Fruit fly (Drosophila melanogaster) whole organism, embryonic: Measurements from ENCODE around the gene CG9240.

Experiments used
- Bgb ChIP-seq: fragments of 200-800 bp; sonication (Bioruptor generic); IDR thresholded peaks from 2 replicates; pipeline ENCODE4 v1.3.6; 2022; ENCODE audit warnings: missing biosample characterization, missing genetic modification characterization; ENCODE audit not compliant: partially characterized antibody
- C15 ChIP-seq: fragments of 200-800 bp; sonication (Bioruptor generic); IDR thresholded peaks from 3 replicates; pipeline ENCODE4 v1.3.6; 2022; ENCODE audit warnings: missing biosample characterization, missing genetic modification characterization
- CG10267 ChIP-seq: fragments of 200-800 bp; sonication (Bioruptor generic); optimal IDR thresholded peaks from 2 replicates; lab custom pipeline; 2018; ENCODE audit warnings: missing biosample characterization, mild to moderate bottlenecking, missing genetic modification characterization, moderate library complexity
- CG10431 ChIP-seq: fragments of 200-800 bp; sonication (Bioruptor generic); optimal IDR thresholded peaks from 3 replicates; lab custom pipeline; 2018; ENCODE audit warnings: missing biosample characterization, mild to moderate bottlenecking, missing genetic modification characterization
- CG12155 ChIP-seq: fragments of 200-800 bp; sonication (Bioruptor generic); optimal IDR thresholded peaks from 3 replicates; lab custom pipeline; 2016; ENCODE audit warnings: missing biosample characterization, missing genetic modification characterization
- CG13424 ChIP-seq: fragments of 200-800 bp; sonication (Bioruptor generic); optimal IDR thresholded peaks from 2 replicates; lab custom pipeline; 2019; ENCODE audit warnings: missing biosample characterization, mild to moderate bottlenecking, missing genetic modification characterization, moderate library complexity
- CG14014 ChIP-seq: fragments of 200-800 bp; sonication (Bioruptor generic); IDR thresholded peaks from 2 replicates; pipeline ENCODE4 v1.3.6; 2022; ENCODE audit warnings: missing biosample characterization, missing genetic modification characterization
- CG17385 ChIP-seq: fragments of 200-800 bp; sonication (Bioruptor generic); optimal IDR thresholded peaks from 3 replicates; lab custom pipeline; 2018; ENCODE audit warnings: missing biosample characterization, mild to moderate bottlenecking, missing genetic modification characterization
- CG17612 ChIP-seq: fragments of 200-800 bp; sonication (Bioruptor generic); IDR thresholded peaks from 2 replicates; pipeline ENCODE4 v1.3.6; 2022; ENCODE audit warnings: missing biosample characterization, missing genetic modification characterization
- CG17829 ChIP-seq: fragments of 200-800 bp; optimal IDR thresholded peaks from 2 replicates; lab custom pipeline; 2019; ENCODE audit warnings: missing biosample characterization, mild to moderate bottlenecking, missing genetic modification characterization, moderate library complexity
- CG2129 ChIP-seq: fragments of 200-800 bp; sonication (Bioruptor generic); IDR thresholded peaks from 2 replicates; pipeline ENCODE4 v1.3.6; 2022; ENCODE audit warnings: missing biosample characterization, missing genetic modification characterization; ENCODE audit not compliant: partially characterized antibody
- CG3065 ChIP-seq: fragments of 200-800 bp; sonication (Bioruptor generic); optimal IDR thresholded peaks from 2 replicates; lab custom pipeline; 2016; ENCODE audit warnings: missing biosample characterization, missing genetic modification characterization
- CG4820 ChIP-seq: fragments of 200-800 bp; sonication (Bioruptor generic); optimal IDR thresholded peaks from 3 replicates; lab custom pipeline; 2016; ENCODE audit warnings: missing biosample characterization, missing genetic modification characterization
- CG8359 ChIP-seq: fragments of 200-800 bp; sonication (Bioruptor generic); optimal IDR thresholded peaks from 2 replicates; lab custom pipeline; 2017; ENCODE audit warnings: missing biosample characterization, mild to moderate bottlenecking, missing genetic modification characterization, borderline replicate concordance
- CG9932 ChIP-seq: fragments of 200-800 bp; sonication (Bioruptor generic); IDR thresholded peaks from 2 replicates; pipeline ENCODE4 v1.3.6; 2022; ENCODE audit warnings: missing biosample characterization, missing genetic modification characterization
- CrebB ChIP-seq: fragments of 200-800 bp; sonication (Bioruptor generic); optimal IDR thresholded peaks from 3 replicates; lab custom pipeline; 2018; ENCODE audit warnings: missing biosample characterization, mild to moderate bottlenecking, missing genetic modification characterization
- D ChIP-seq, 2 experiments: fragments of 200-800 bp in 1 of 2; fragments of >200 bp in 1 of 2; sonication (Bioruptor generic) in 1 of 2; optimal IDR thresholded peaks; 2 replicates in 1 of 2; 3 replicates in 1 of 2; lab custom pipeline; 2017; ENCODE audit warnings: mild to moderate bottlenecking in 1 of 2, missing biosample characterization in 1 of 2, missing genetic modification characterization in 1 of 2, missing genetic modification reagents in 1 of 2
- Doc2 ChIP-seq: fragments of 200-800 bp; sonication (Bioruptor generic); IDR thresholded peaks from 2 replicates; pipeline ENCODE4 v1.3.6; 2022; ENCODE audit warnings: missing biosample characterization, missing genetic modification characterization
- E2f1 ChIP-seq: fragments of 200-800 bp; sonication (Bioruptor generic); IDR thresholded peaks from 2 replicates; pipeline ENCODE4 v1.3.6; 2022; ENCODE audit warnings: missing biosample characterization, missing genetic modification characterization
- HmgD ChIP-seq: fragments of 200-800 bp; sonication (Bioruptor generic); optimal IDR thresholded peaks from 3 replicates; lab custom pipeline; 2016; ENCODE audit warnings: missing biosample characterization, missing genetic modification characterization
- HmgZ ChIP-seq: fragments of 200-800 bp; sonication (Bioruptor generic); optimal IDR thresholded peaks from 2 replicates; lab custom pipeline; 2018; ENCODE audit warnings: missing biosample characterization, mild to moderate bottlenecking, missing genetic modification characterization
- Mes4 ChIP-seq: fragments of 200-800 bp; sonication (Bioruptor generic); optimal IDR thresholded peaks from 2 replicates; lab custom pipeline; 2016; ENCODE audit warnings: missing biosample characterization, missing genetic modification characterization
- Pdp1 ChIP-seq, 2 experiments: fragments of 200-800 bp; sonication (Bioruptor generic); optimal IDR thresholded peaks; 3 replicates each; lab custom pipeline; 2016; ENCODE audit warnings: missing biosample characterization in 2 of 2, missing genetic modification characterization in 2 of 2, mild to moderate bottlenecking in 1 of 2, moderate library complexity in 1 of 2
- Ptx1 ChIP-seq: fragments of 200-800 bp; sonication (Bioruptor generic); IDR thresholded peaks from 2 replicates; pipeline ENCODE4 v1.3.6; 2022; ENCODE audit warnings: missing biosample characterization, missing genetic modification characterization
- Ravus ChIP-seq: fragments of 200-800 bp; sonication (Bioruptor generic); IDR thresholded peaks from 2 replicates; pipeline ENCODE4 v1.3.6; 2022; ENCODE audit warnings: missing biosample characterization, missing genetic modification characterization
- Xrp1 ChIP-seq: fragments of 200-800 bp; sonication (Bioruptor generic); IDR thresholded peaks from 2 replicates; pipeline ENCODE4 v1.3.6; 2022; ENCODE audit warnings: missing biosample characterization, missing genetic modification characterization
- YL-1 ChIP-seq: fragments of 200-800 bp; sonication (Bioruptor generic); optimal IDR thresholded peaks from 3 replicates; lab custom pipeline; 2017; ENCODE audit warnings: missing biosample characterization, mild to moderate bottlenecking, missing genetic modification characterization
- ab ChIP-seq: fragments of 200-800 bp; sonication (Bioruptor generic); optimal IDR thresholded peaks from 2 replicates; lab custom pipeline; 2016; ENCODE audit warnings: missing biosample characterization, missing genetic modification characterization
- ase ChIP-seq: fragments of 200-800 bp; sonication (Bioruptor generic); IDR thresholded peaks from 3 replicates; pipeline ENCODE4 v1.3.6; 2022; ENCODE audit warnings: missing biosample characterization, missing genetic modification characterization
- cas ChIP-seq: fragments of 200-800 bp; sonication (Bioruptor generic); IDR thresholded peaks from 2 replicates; pipeline ENCODE4 v1.3.6; 2022; ENCODE audit warnings: missing biosample characterization, missing genetic modification characterization
- cato ChIP-seq: fragments of 200-800 bp; sonication (Bioruptor generic); optimal IDR thresholded peaks from 2 replicates; lab custom pipeline; 2016; ENCODE audit warnings: missing biosample characterization, missing genetic modification characterization, borderline replicate concordance
- cg ChIP-seq: fragments of 200-800 bp; sonication (Bioruptor generic); optimal IDR thresholded peaks from 3 replicates; lab custom pipeline; 2019; ENCODE audit warnings: missing biosample characterization, mild to moderate bottlenecking, missing genetic modification characterization, moderate library complexity
- chinmo ChIP-seq: fragments of 200-800 bp; sonication (Bioruptor generic); IDR thresholded peaks from 4 replicates; pipeline ENCODE4 v1.3.6; 2022; ENCODE audit warnings: missing biosample characterization, missing genetic modification characterization; ENCODE audit not compliant: partially characterized antibody
- crc ChIP-seq: fragments of 200-800 bp; sonication (Bioruptor generic); optimal IDR thresholded peaks from 2 replicates; lab custom pipeline; 2016; ENCODE audit warnings: missing biosample characterization, missing genetic modification characterization
- crol ChIP-seq: fragments of 200-800 bp; sonication (Bioruptor generic); IDR thresholded peaks from 2 replicates; pipeline ENCODE4 v1.3.6; 2022; ENCODE audit warnings: missing biosample characterization, missing genetic modification characterization
- dan ChIP-seq: fragments of 200-800 bp; sonication (Bioruptor generic); IDR thresholded peaks from 2 replicates; pipeline ENCODE4 v1.3.6; 2022; ENCODE audit warnings: missing biosample characterization, missing genetic modification characterization
- dati ChIP-seq: fragments of 200-800 bp; sonication (Bioruptor generic); IDR thresholded peaks from 2 replicates; pipeline ENCODE4 v1.3.6; 2022; ENCODE audit warnings: missing biosample characterization, missing genetic modification characterization
- en ChIP-seq: fragments of 200-800 bp; sonication (Bioruptor generic); optimal IDR thresholded peaks from 2 replicates; lab custom pipeline; 2016; ENCODE audit warnings: missing biosample characterization, missing genetic modification characterization
- hth ChIP-seq: fragments of >200 bp; optimal IDR thresholded peaks from 2 replicates; lab custom pipeline; 2017; ENCODE audit warnings: inconsistent platforms
- kah ChIP-seq: fragments of 200-800 bp; sonication (Bioruptor generic); optimal IDR thresholded peaks from 2 replicates; lab custom pipeline; 2018; ENCODE audit warnings: missing biosample characterization, mild to moderate bottlenecking, missing genetic modification characterization
- lov ChIP-seq, 2 experiments: fragments of 200-800 bp in 1 of 2; fragments of >200 bp in 1 of 2; sonication (Bioruptor generic) in 1 of 2; IDR thresholded peaks in 1 of 2; optimal IDR thresholded peaks in 1 of 2; 2 replicates in 1 of 2; 3 replicates in 1 of 2; pipeline versions ENCODE4 v1.3.6 to Lab custom; 2017 to 2022; ENCODE audit warnings: missing biosample characterization in 1 of 2, missing genetic modification characterization in 1 of 2
- nerfin-2 ChIP-seq: fragments of 200-800 bp; sonication (Bioruptor generic); IDR thresholded peaks from 2 replicates; pipeline ENCODE4 v1.3.6; 2022; ENCODE audit warnings: missing biosample characterization, missing genetic modification characterization; ENCODE audit not compliant: partially characterized antibody
- oc ChIP-seq: fragments of 200-800 bp; sonication (Bioruptor generic); optimal IDR thresholded peaks from 2 replicates; lab custom pipeline; 2018; ENCODE audit warnings: missing biosample characterization, mild to moderate bottlenecking, missing genetic modification characterization, moderate library complexity
- pzg ChIP-seq: fragments of 200-800 bp; sonication (Bioruptor generic); optimal IDR thresholded peaks from 3 replicates; lab custom pipeline; 2018; ENCODE audit warnings: missing biosample characterization, mild to moderate bottlenecking, missing genetic modification characterization, moderate library complexity
- repo ChIP-seq: fragments of 200-800 bp; sonication (Bioruptor generic); optimal IDR thresholded peaks from 2 replicates; lab custom pipeline; 2016; ENCODE audit warnings: missing biosample characterization, missing genetic modification characterization
- salm ChIP-seq: fragments of 200-800 bp; sonication (Bioruptor generic); optimal IDR thresholded peaks from 2 replicates; lab custom pipeline; 2018; ENCODE audit warnings: missing biosample characterization, mild to moderate bottlenecking, missing genetic modification characterization
- slbo ChIP-seq: fragments of 200-800 bp; sonication (Bioruptor generic); IDR thresholded peaks from 2 replicates; pipeline ENCODE4 v1.3.6; 2022; ENCODE audit warnings: missing biosample characterization, missing genetic modification characterization
- trh ChIP-seq: fragments of 200-800 bp; sonication (Bioruptor generic); optimal IDR thresholded peaks from 2 replicates; lab custom pipeline; 2016; ENCODE audit warnings: missing biosample characterization, missing genetic modification characterization
- wdn ChIP-seq: fragments of 200-800 bp; sonication (Bioruptor generic); IDR thresholded peaks from 2 replicates; pipeline ENCODE4 v1.3.6; 2022; ENCODE audit warnings: missing biosample characterization, missing genetic modification characterization

The CG9240 gene

dm6 chrX:15697581-15698208, 3.4 kb downstream of the CG9240 start (continued):
- TF ChIP-seq C15 (GFP tag; lab: Robert Waterston, UW) (peak; percentile 90), ase (GFP tag; lab: Robert Waterston, UW) (peak; percentile 93), trh (GFP tag; lab: Kevin White, UChicago) (peak; percentile 89), CG4820 (GFP tag; lab: Kevin White, UChicago) (peak; percentile 89), HmgZ (tag; lab: Kevin White, UChicago) (peak; percentile 94), Bgb (peak; percentile 19; the same call in 1 of the 2 replicates), CG12155 (GFP tag; lab: Kevin White, UChicago) (peak; percentile 90), ab (GFP tag; lab: Kevin White, UChicago) (peak; percentile 24), CG8359 (GFP tag; lab: Kevin White, UChicago) (peak; percentile 82), salm (peak; percentile 79), CG14014 (GFP tag; lab: Robert Waterston, UW) (peak; percentile 96), CG17829 (tag; lab: Kevin White, UChicago) (peak; percentile 89), chinmo (GFP tag; lab: Robert Waterston, UW) (0 out of 4 replicates have a peak, but pooled peaks have one; percentile 39), YL-1 (peak; percentile 40), Doc2 (peak; percentile 71), CG9932 (peak; percentile 97), CG10431 (GFP tag; lab: Kevin White, UChicago) (peak; percentile 36), slbo (GFP tag; lab: Robert Waterston, UW) (peak; percentile 96), Xrp1 (GFP tag; lab: Robert Waterston, UW) (peak; percentile 96), lov (optimal IDR thresholded peaks at IDR 0.05; lab: Kevin White, UChicago) (no peak), lov (GFP tag; IDR thresholded peaks at IDR 0.05; lab: Robert Waterston, UW) (peak; percentile 92), en (GFP tag; lab: Kevin White, UChicago) (no peak), D (optimal IDR thresholded peaks at IDR 0.05; lab: Kevin White, UChicago) (no peak), D (GFP tag; optimal IDR thresholded peaks at IDR 0.05; lab: Kevin White, UChicago) (peak; percentile 88), Pdp1 (GFP tag; optimal IDR thresholded peaks at IDR 0.05; lab: Kevin White, UChicago) (peak; percentile 69 to 80), Mes4 (no peak), hth (lab: Kevin White, UChicago) (no peak), wdn (GFP tag; lab: Robert Waterston, UW) (peak; percentile 87), Ravus (GFP tag; lab: Robert Waterston, UW) (peak; percentile 81), kah (GFP tag; lab: Kevin White, UChicago) (peak; percentile 67), dati (GFP tag; lab: Robert Waterston, UW) (peak; percentile 71), Ptx1 (GFP tag; lab: Robert Waterston, UW) (peak; percentile 95), CG2129 (no peak), dan (GFP tag; lab: Robert Waterston, UW) (peak; percentile 75), CG10267 (tag; lab: Kevin White, UChicago) (peak; percentile 86), CG17612 (GFP tag; lab: Robert Waterston, UW) (peak; percentile 75), cato (GFP tag; lab: Kevin White, UChicago) (peak; percentile 78), cg (GFP tag; lab: Kevin White, UChicago) (no peak), E2f1 (GFP tag; lab: Robert Waterston, UW) (peak; percentile 93), CG13424 (tag; lab: Kevin White, UChicago) (peak; percentile 91), cas (peak; percentile 92), pzg (GFP tag; lab: Kevin White, UChicago) (peak; percentile 39), crol (GFP tag; lab: Robert Waterston, UW) (peak; percentile 75), CrebB (peak; percentile 78), CG17385 (GFP tag; lab: Kevin White, UChicago) (peak; percentile 85), HmgD (GFP tag; lab: Kevin White, UChicago) (no peak), CG3065 (GFP tag; lab: Kevin White, UChicago) (peak; percentile 10), oc (peak; percentile 70), repo (GFP tag; lab: Kevin White, UChicago) (no peak), nerfin-2 (GFP tag; lab: Robert Waterston, UW) (no peak), crc (GFP tag; lab: Kevin White, UChicago) (no peak)
